Worm (Caenorhabditis elegans): ENCODE measurements around the gene slr-2.

slr-2 gene

DNA sequence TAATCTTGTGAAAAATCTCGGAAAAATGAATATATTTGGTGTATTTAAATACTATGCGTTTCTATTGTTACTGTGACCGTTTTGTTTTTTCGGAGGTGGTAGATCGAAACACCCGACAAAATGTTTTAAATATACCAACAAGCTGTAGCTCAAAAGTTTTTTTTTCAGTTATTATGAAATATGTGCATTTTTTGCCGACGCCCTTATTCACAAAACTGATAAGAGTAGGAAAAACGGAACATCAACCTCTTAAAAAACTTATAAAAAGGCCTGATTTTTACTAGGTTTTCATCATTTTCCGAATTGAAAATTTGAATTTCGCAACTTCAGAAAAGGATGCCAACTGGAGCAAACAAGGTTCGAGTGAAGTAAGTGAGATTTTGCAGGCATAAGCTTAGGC lies 56.5 kb downstream of the slr-2 start, which contains the start of gene Y37H2A.14:
Gene Y37H2A.14, plus strand, starts transcription at position 301 of the 400 bp plus-strand sequence.
- TF ChIP-seq skn-1 (tag; optimal IDR thresholded peaks at IDR 0.05): no peak
- no peak for TF ChIP-seq crh-2 (tag; optimal IDR thresholded peaks at IDR 0.05)
- no peak for TF ChIP-seq lin-39 (tag; optimal IDR thresholded peaks at IDR 0.05)
- no peak for TF ChIP-seq sma-9 (GFP tag; optimal IDR thresholded peaks at IDR 0.05)
- no peak for TF ChIP-seq sma-9 (tag; optimal IDR thresholded peaks at IDR 0.05)
- no peak for TF ChIP-seq ztf-4 (tag; optimal IDR thresholded peaks at IDR 0.05)
- TF ChIP-seq nhr-129 (tag; optimal IDR thresholded peaks at IDR 0.05): no peak
- no peak for TF ChIP-seq nhr-23 (tag; optimal IDR thresholded peaks at IDR 0.05)
- no peak for TF ChIP-seq lin-13 (GFP tag; optimal IDR thresholded peaks at IDR 0.05)
- no peak for TF ChIP-seq ceh-82 (tag; optimal IDR thresholded peaks at IDR 0.05)

DNA sequence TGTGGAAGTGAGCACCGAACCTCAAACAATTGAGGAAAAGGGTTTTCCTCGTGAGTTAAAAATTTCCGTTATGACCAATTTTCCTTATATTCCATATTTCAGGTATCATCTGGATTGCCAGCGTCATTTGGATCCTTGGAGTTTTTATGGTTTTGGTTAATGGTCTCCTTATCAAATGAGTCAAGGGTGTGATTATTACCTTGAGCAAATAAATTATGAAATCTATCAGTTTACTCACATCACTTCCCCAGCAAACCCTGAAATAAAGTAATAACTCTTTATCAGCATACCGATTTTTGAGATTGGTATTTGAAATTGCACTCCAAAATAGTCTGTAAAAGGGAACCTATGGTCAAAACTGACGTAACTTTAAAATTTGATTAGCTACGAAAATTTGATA lies 57.5 kb downstream of the slr-2 start:
- TF ChIP-seq gmeb-1 (tag; optimal IDR thresholded peaks at IDR 0.05): no peak
- TF ChIP-seq F13H6.1 (tag; optimal IDR thresholded peaks at IDR 0.05): no peak
- TF ChIP-seq mdl-1 (tag; optimal IDR thresholded peaks at IDR 0.05): no peak
- TF ChIP-seq unc-62 (GFP tag; optimal IDR thresholded peaks at IDR 0.05): no peak
- TF ChIP-seq nhr-10 (tag; optimal IDR thresholded peaks at IDR 0.05): no peak
- TF ChIP-seq nhr-21 (tag; optimal IDR thresholded peaks at IDR 0.05): no peak
- no peak for TF ChIP-seq ztf-1 (GFP tag; conservative IDR thresholded peaks at IDR 0.05)
- TF ChIP-seq ceh-82 (tag; optimal IDR thresholded peaks at IDR 0.05): no peak
- no peak for TF ChIP-seq unc-55 (GFP tag; optimal IDR thresholded peaks at IDR 0.05)
- no peak for TF ChIP-seq aly-2 (tag; optimal IDR thresholded peaks at IDR 0.05)
- TF ChIP-seq lsy-2 (tag; optimal IDR thresholded peaks at IDR 0.05): no peak
- TF ChIP-seq mab-5 (tag; optimal IDR thresholded peaks at IDR 0.05): no peak
- no peak for TF ChIP-seq R02D3.7 (tag; optimal IDR thresholded peaks at IDR 0.05)
- TF ChIP-seq skn-1 (tag; optimal IDR thresholded peaks at IDR 0.05): no peak
- no peak for TF ChIP-seq snpc-4 (tag; optimal IDR thresholded peaks at IDR 0.05)

DNA sequence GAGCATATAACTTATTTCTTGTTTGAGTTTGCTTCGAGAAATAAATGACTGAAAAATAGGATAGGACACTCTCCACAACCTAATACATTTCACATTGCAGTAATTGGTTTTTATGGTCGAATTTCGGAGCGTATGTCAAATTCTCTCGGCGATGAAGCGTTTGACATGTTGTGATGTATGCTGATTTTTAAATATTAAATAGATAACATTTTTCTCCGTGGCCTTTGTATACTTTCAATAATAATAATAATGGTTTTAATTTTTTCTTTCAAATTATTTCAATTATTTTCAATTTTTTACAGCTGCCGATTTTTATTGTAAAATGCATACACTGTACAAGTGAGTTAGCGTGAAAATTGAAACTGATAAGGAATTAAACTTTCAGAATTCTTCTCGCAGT lies 59.2 kb downstream of the slr-2 start, which contains the start of gene C14A6.3:
Gene C14A6.3, plus strand, starts transcription at position 301 of the 400 bp plus-strand sequence.
- TF ChIP-seq fos-1 (tag; optimal IDR thresholded peaks at IDR 0.05) (peak; percentile 4), aly-2 (tag; optimal IDR thresholded peaks at IDR 0.05) (no peak), nhr-25 (tag; optimal IDR thresholded peaks at IDR 0.05) (no peak), nhr-237 (tag; optimal IDR thresholded peaks at IDR 0.05) (no peak), nhr-12 (tag; optimal IDR thresholded peaks at IDR 0.05) (no peak), nhr-11 (tag; optimal IDR thresholded peaks at IDR 0.05) (no peak)

All from whole organism, L2 larva.